Worm (Caenorhabditis elegans) whole organism, young adult: Measurements from ENCODE around the gene rpl-5.

ENCODE experiments used
- F52B5.7 ChIP-seq: sonication (generic microtip); optimal IDR thresholded peaks from 2 replicates; lab custom pipeline; 2016; ENCODE audit warnings: mild to moderate bottlenecking, missing genetic modification characterization, missing compliant biosample characterization
- cebp-2 ChIP-seq: fragments of 200-800 bp; sonication (Bioruptor generic); IDR thresholded peaks from 2 replicates; pipeline ENCODE4 v1.3.6; 2022; ENCODE audit warnings: missing genetic modification characterization, missing compliant biosample characterization
- ceh-79 ChIP-seq: sonication (generic microtip); optimal IDR thresholded peaks from 2 replicates; lab custom pipeline; 2017; ENCODE audit warnings: mild to moderate bottlenecking, missing genetic modification characterization, missing compliant biosample characterization
- gei-17 ChIP-seq: fragments of 200-800 bp; sonication (Bioruptor generic); optimal IDR thresholded peaks from 2 replicates; lab custom pipeline; 2018; ENCODE audit warnings: mild to moderate bottlenecking, missing genetic modification characterization, missing compliant biosample characterization
- hlh-12 ChIP-seq: sonication (generic microtip); optimal IDR thresholded peaks from 2 replicates; lab custom pipeline; 2016; ENCODE audit warnings: missing genetic modification characterization, missing compliant biosample characterization
- madf-6 ChIP-seq: fragments of 200-800 bp; sonication (Bioruptor generic); IDR thresholded peaks from 2 replicates; pipeline ENCODE4 v1.3.6; 2022; ENCODE audit warnings: missing genetic modification reagents, missing genetic modification characterization, missing compliant biosample characterization
- sea-2 ChIP-seq: fragments of 200-800 bp; sonication (Bioruptor generic); IDR thresholded peaks from 2 replicates; pipeline ENCODE4 v1.3.6; 2022; ENCODE audit warnings: missing genetic modification characterization, missing compliant biosample characterization

DNA sequence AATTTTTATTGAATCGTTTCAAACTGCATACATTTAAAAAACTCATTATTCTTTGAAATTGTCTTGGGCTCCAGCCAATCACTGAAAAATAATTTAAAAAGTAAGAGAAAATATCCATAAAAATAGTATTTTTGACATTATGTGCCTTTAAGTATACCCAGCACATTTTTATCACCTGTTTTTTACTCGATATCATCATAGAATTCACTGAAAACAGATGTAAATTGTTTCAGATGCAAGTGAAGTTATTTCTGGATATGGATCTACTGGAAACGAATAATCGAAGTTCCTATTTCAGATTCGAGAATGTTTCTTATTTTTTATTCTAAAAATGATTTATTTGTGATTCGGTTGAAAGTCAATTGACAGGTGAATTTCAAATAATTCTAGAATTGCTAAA is 15.2 kb upstream of the rpl-5 start:
- TF ChIP-seq F52B5.7 (tag; lab: Kevin White, UChicago), result no peak
- TF ChIP-seq madf-6 (GFP tag; lab: Robert Waterston, UW), result no peak
- no peak for TF ChIP-seq ceh-79
- no peak for TF ChIP-seq hlh-12 (tag; lab: Kevin White, UChicago)
- no peak for TF ChIP-seq gei-17 (GFP tag; lab: Kevin White, UChicago)
- no peak for TF ChIP-seq sea-2 (GFP tag; lab: Robert Waterston, UW)
- TF ChIP-seq cebp-2, result no peak
